Fruit fly (Drosophila melanogaster): ENCODE results near the gene CG10591.

The CG10591 gene

dm6 chr3L:5565051-5565688, 34.3 kb downstream of the CG10591 start, which contains the start of gene bc10 (continued):
- no peak for TF ChIP-seq gem (tag; optimal IDR thresholded peaks at IDR 0.05)
- peak; percentile 85 for TF ChIP-seq pzg (GFP tag; optimal IDR thresholded peaks at IDR 0.05)
- TF ChIP-seq bbx (GFP tag; IDR thresholded peaks at IDR 0.05; ENCODE audit: partially characterized antibody) = peak; percentile 89
- no peak for TF ChIP-seq yki (optimal IDR thresholded peaks at IDR 0.05)
- TF ChIP-seq fd102C (GFP tag; optimal IDR thresholded peaks at IDR 0.05) = no peak
- no peak for TF ChIP-seq fd64A (GFP tag; optimal IDR thresholded peaks at IDR 0.05)
- no peak for TF ChIP-seq dmrt11E (tag; optimal IDR thresholded peaks at IDR 0.05)
- TF ChIP-seq CG42726 (GFP tag; IDR thresholded peaks at IDR 0.05; ENCODE audit: partially characterized antibody) = peak; percentile 90
- peak; percentile 35 for TF ChIP-seq Nf-YC (tag; optimal IDR thresholded peaks at IDR 0.05)
- TF ChIP-seq CG8478 (optimal IDR thresholded peaks at IDR 0.05) = no peak
- no peak for TF ChIP-seq Bdp1 (GFP tag; optimal IDR thresholded peaks at IDR 0.05)
- TF ChIP-seq CG30431 (GFP tag; optimal IDR thresholded peaks at IDR 0.05) = no peak
- no peak for TF ChIP-seq Awh (GFP tag; IDR thresholded peaks at IDR 0.05)
- TF ChIP-seq CG8281 (tag; optimal IDR thresholded peaks at IDR 0.05) = no peak
- TF ChIP-seq CG3838 (GFP tag; optimal IDR thresholded peaks at IDR 0.05) = no peak
- TF ChIP-seq CG18599 (GFP tag; optimal IDR thresholded peaks at IDR 0.05) = no peak
- no peak for TF ChIP-seq CG1832 (GFP tag; optimal IDR thresholded peaks at IDR 0.05)
- TF ChIP-seq CG6175 (GFP tag; IDR thresholded peaks at IDR 0.05) = no peak
- peak; percentile 81 for TF ChIP-seq inv (GFP tag; IDR thresholded peaks at IDR 0.05; ENCODE audit: partially characterized antibody)
- no peak for TF ChIP-seq Lpt (GFP tag; optimal IDR thresholded peaks at IDR 0.05)
- TF ChIP-seq nom (GFP tag; optimal IDR thresholded peaks at IDR 0.05) = no peak
- TF ChIP-seq CG1792 (GFP tag; optimal IDR thresholded peaks at IDR 0.05) = no peak
- no peak for TF ChIP-seq CG9727 (GFP tag; optimal IDR thresholded peaks at IDR 0.05)
- TF ChIP-seq Atf-2 (GFP tag; optimal IDR thresholded peaks at IDR 0.05) = no peak
- no peak for TF ChIP-seq CG10979 (tag; optimal IDR thresholded peaks at IDR 0.05)
- no peak for TF ChIP-seq CG4730 (GFP tag; IDR thresholded peaks at IDR 0.05)
- TF ChIP-seq CG15269 (tag; optimal IDR thresholded peaks at IDR 0.05) = no peak
- TF ChIP-seq slou (GFP tag; optimal IDR thresholded peaks at IDR 0.05) = no peak
- TF ChIP-seq CG13123 (GFP tag; optimal IDR thresholded peaks at IDR 0.05) = no peak
- no peak for TF ChIP-seq Gug (GFP tag; IDR thresholded peaks at IDR 0.05)
- peak; percentile 22 for TF ChIP-seq lbe (GFP tag; optimal IDR thresholded peaks at IDR 0.05)
- TF ChIP-seq CG4328 (GFP tag; optimal IDR thresholded peaks at IDR 0.05) = no peak
- no peak for TF ChIP-seq grau (tag; optimal IDR thresholded peaks at IDR 0.05)
- TF ChIP-seq lola (GFP tag; optimal IDR thresholded peaks at IDR 0.05) = no peak
- TF ChIP-seq kay (GFP tag; optimal IDR thresholded peaks at IDR 0.05) = no peak
- peak; percentile 42; the same call in 2 of the 3 replicates for TF ChIP-seq CG7963 (GFP tag; IDR thresholded peaks at IDR 0.05; ENCODE audit: partially characterized antibody)
- TF ChIP-seq unpg (GFP tag; optimal IDR thresholded peaks at IDR 0.05) = no peak
- peak; percentile 85 for TF ChIP-seq Dll (GFP tag; IDR thresholded peaks at IDR 0.05; ENCODE audit: partially characterized antibody)
- no peak for TF ChIP-seq ac (GFP tag; optimal IDR thresholded peaks at IDR 0.05)
- TF ChIP-seq oc (tag; optimal IDR thresholded peaks at IDR 0.05) = no peak
- peak; percentile 30 for TF ChIP-seq CG14710 (tag; optimal IDR thresholded peaks at IDR 0.05)
- TF ChIP-seq ewg (GFP tag; optimal IDR thresholded peaks at IDR 0.05) = no peak
- peak; percentile 24 for TF ChIP-seq YL-1 (GFP tag; optimal IDR thresholded peaks at IDR 0.05)
- TF ChIP-seq Hr78 (GFP tag; optimal IDR thresholded peaks at IDR 0.05) = no peak
- no peak for TF ChIP-seq dpn (GFP tag; optimal IDR thresholded peaks at IDR 0.05)
- no peak for TF ChIP-seq Mes4 (GFP tag; optimal IDR thresholded peaks at IDR 0.05)
- no peak for TF ChIP-seq lmd (GFP tag; IDR thresholded peaks at IDR 0.05)
- TF ChIP-seq phol (tag; optimal IDR thresholded peaks at IDR 0.05) = peak; percentile 25
- no peak for TF ChIP-seq ken (GFP tag; IDR thresholded peaks at IDR 0.05)
- TF ChIP-seq CG10274 (GFP tag; optimal IDR thresholded peaks at IDR 0.05) = no peak
